Fruit fly (Drosophila melanogaster) whole organism, adult: ENCODE data around the gene Cmpk.

Experiments
- CG14711 ChIP-seq: fragments of 200-800 bp; sonication (Bioruptor generic); optimal IDR thresholded peaks from 2 replicates; lab custom pipeline; 2018; ENCODE audit warnings: missing biosample characterization, mild to moderate bottlenecking, missing genetic modification characterization, moderate library complexity
- CG1620 ChIP-seq: fragments of 200-800 bp; sonication (Bioruptor generic); optimal IDR thresholded peaks from 2 replicates; lab custom pipeline; 2016; ENCODE audit warnings: missing biosample characterization, missing genetic modification characterization
- CG7101 ChIP-seq: fragments of 200-800 bp; sonication (Bioruptor generic); optimal IDR thresholded peaks from 2 replicates; lab custom pipeline; 2018; ENCODE audit warnings: missing biosample characterization, mild to moderate bottlenecking, missing genetic modification characterization, moderate library complexity
- Crg-1 ChIP-seq: fragments of 200-800 bp; sonication (Bioruptor generic); optimal IDR thresholded peaks from 2 replicates; lab custom pipeline; 2016; ENCODE audit warnings: missing biosample characterization, missing genetic modification characterization
- Hr96 ChIP-seq: fragments of 200-800 bp; sonication (Bioruptor generic); optimal IDR thresholded peaks from 2 replicates; lab custom pipeline; 2016; ENCODE audit warnings: missing biosample characterization, missing genetic modification characterization
- Mnt ChIP-seq: fragments of 200-800 bp; sonication (Bioruptor generic); optimal IDR thresholded peaks from 2 replicates; lab custom pipeline; 2016; ENCODE audit warnings: missing biosample characterization, mild to moderate bottlenecking, missing genetic modification characterization
- bab1 ChIP-seq: fragments of 200-800 bp; sonication (Bioruptor generic); optimal IDR thresholded peaks from 3 replicates; lab custom pipeline; 2019; ENCODE audit warnings: missing biosample characterization, mild to moderate bottlenecking, missing genetic modification characterization, moderate library complexity
- cic ChIP-seq: fragments of 200-800 bp; sonication (Bioruptor generic); optimal IDR thresholded peaks from 2 replicates; lab custom pipeline; 2017; ENCODE audit warnings: missing biosample characterization, mild to moderate bottlenecking, missing genetic modification characterization, moderate library complexity
- cnc ChIP-seq, 2 experiments: fragments of >200 bp; optimal IDR thresholded peaks; 2 replicates each; lab custom pipeline; 2017
- kay ChIP-seq: fragments of 200-800 bp; sonication (Bioruptor generic); peaks from one replicate; lab custom pipeline; 2016; ENCODE audit warnings: missing biosample characterization, missing genetic modification characterization, borderline replicate concordance
- ovo ChIP-seq: fragments of 200-800 bp; sonication (Bioruptor generic); optimal IDR thresholded peaks from 2 replicates; lab custom pipeline; 2016; ENCODE audit warnings: missing biosample characterization, missing genetic modification characterization
- pad ChIP-seq: fragments of 200-800 bp; sonication (Bioruptor generic); optimal IDR thresholded peaks from 3 replicates; lab custom pipeline; 2017; ENCODE audit warnings: missing biosample characterization, missing genetic modification characterization, mild to moderate bottlenecking, moderate library complexity, missing genetic modification reagents
- tj ChIP-seq: fragments of 200-800 bp; sonication (Bioruptor generic); optimal IDR thresholded peaks from 3 replicates; lab custom pipeline; 2017; ENCODE audit warnings: missing biosample characterization, mild to moderate bottlenecking, missing genetic modification characterization, moderate library complexity
- toe ChIP-seq: fragments of 200-800 bp; sonication (Bioruptor generic); optimal IDR thresholded peaks from 2 replicates; lab custom pipeline; 2016; ENCODE audit warnings: missing biosample characterization, missing genetic modification characterization

DNA sequence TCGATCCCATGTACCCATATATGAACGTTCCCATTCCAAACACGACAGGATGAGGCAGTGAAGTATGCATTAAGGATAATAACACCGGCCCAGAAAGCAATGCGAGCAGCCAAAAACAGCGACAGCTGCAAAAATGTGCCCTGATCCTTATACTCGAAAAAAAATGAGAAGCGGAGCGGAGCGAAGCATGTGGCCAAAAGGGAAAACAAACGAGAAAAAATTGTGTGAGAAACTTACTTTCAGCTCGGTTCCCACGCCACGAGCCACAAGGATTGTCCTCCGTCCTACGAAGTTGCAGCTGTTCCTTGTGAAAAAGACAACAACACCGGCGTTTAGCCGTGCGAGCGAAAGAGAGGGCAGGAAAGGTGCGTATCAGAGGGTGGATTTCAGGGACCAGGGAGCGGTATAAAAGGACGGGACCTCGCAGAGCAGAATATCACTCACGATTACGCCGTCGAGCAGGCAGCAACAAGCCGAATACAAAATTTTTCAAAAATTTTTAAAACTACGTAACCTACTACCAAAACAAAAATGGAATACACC is 15.4 kb downstream of the Cmpk start:
- no peak for TF ChIP-seq bab1 (GFP tag; lab: Kevin White, UChicago)
- no peak for TF ChIP-seq Crg-1 (GFP tag; lab: Kevin White, UChicago)
- no peak for TF ChIP-seq CG1620 (GFP tag; lab: Kevin White, UChicago)
- TF ChIP-seq Hr96 (GFP tag; lab: Kevin White, UChicago), result no peak
- no peak for TF ChIP-seq kay (GFP tag; lab: Kevin White, UChicago)
- TF ChIP-seq tj (GFP tag; lab: Kevin White, UChicago), result no peak
- no peak for TF ChIP-seq ovo (GFP tag; lab: Kevin White, UChicago)
- TF ChIP-seq cnc (optimal IDR thresholded peaks at IDR 0.05; lab: Kevin White, UChicago), result no peak
- no peak for TF ChIP-seq cic
- TF ChIP-seq pad (GFP tag; lab: Kevin White, UChicago), result no peak
- TF ChIP-seq CG14711 (tag; lab: Kevin White, UChicago), result no peak
- no peak for TF ChIP-seq CG7101 (tag; lab: Kevin White, UChicago)
- no peak for TF ChIP-seq Mnt (GFP tag; lab: Kevin White, UChicago)
- no peak for TF ChIP-seq toe
